Fruit fly (Drosophila melanogaster): ENCODE measurements around the gene beta-Man.

beta-Man gene

DNA sequence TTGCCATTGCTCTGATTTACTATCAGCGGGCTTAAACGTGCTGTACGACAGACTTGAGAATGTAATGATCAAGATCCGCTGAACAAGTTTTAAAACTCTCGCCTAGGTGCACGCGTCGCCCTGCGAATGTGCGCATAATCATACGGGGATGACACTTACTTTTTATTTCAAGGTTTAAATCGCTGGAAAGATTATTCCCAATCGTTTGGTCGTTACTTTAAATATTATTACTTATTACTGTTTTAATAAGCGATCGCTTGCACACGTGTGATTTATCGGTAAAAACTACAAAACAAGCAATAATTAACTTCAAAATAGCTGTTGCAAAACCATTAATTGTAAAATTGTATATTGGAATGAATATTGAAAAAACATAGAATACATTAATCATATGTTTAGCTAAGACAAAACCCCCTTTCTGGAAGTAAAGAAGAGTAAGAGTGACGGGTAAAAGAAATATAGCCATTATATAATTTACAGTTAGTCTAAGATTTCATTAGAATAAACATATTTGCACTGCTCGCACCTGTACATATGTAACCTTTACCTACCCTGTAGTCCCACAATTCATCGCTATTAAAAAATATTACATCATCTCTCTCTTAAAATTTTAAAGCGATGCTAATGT, 32.2 kb downstream of the beta-Man start, which contains the start of gene DhpD (continued):
- TF ChIP-seq tin (GFP tag; optimal IDR thresholded peaks at IDR 0.05) (peak; percentile 70), nmo (GFP tag; optimal IDR thresholded peaks at IDR 0.05) (peak; percentile 66), Dbx (GFP tag; IDR thresholded peaks at IDR 0.05) (peak; percentile 87), Med (GFP tag) (peak; percentile 93), hth (optimal IDR thresholded peaks at IDR 0.05) (no peak), slbo (GFP tag; IDR thresholded peaks at IDR 0.05) (peak; percentile 86), peb (GFP tag; IDR thresholded peaks at IDR 0.05) (0 out of 2 replicates have a peak, but pooled peaks have one; percentile 17), CG6654 (GFP tag; optimal IDR thresholded peaks at IDR 0.05) (peak; percentile 39), CG17385 (GFP tag; optimal IDR thresholded peaks at IDR 0.05) (peak; percentile 71), CG13424 (tag; optimal IDR thresholded peaks at IDR 0.05) (peak; percentile 76), CG1024 (GFP tag; IDR thresholded peaks at IDR 0.05) (peak; percentile 76), CG17829 (tag; optimal IDR thresholded peaks at IDR 0.05) (peak; percentile 69), Usf (GFP tag; optimal IDR thresholded peaks at IDR 0.05) (peak; percentile 62), CG17186 (GFP tag; optimal IDR thresholded peaks at IDR 0.05) (no peak), Spps (tag; optimal IDR thresholded peaks at IDR 0.05) (no peak), CG8924 (tag; optimal IDR thresholded peaks at IDR 0.05) (no peak), CG9797 (GFP tag; optimal IDR thresholded peaks at IDR 0.05) (no peak), CG7745 (tag; optimal IDR thresholded peaks at IDR 0.05) (no peak), unpg (GFP tag; optimal IDR thresholded peaks at IDR 0.05) (peak; percentile 67), CG7556 (GFP tag; optimal IDR thresholded peaks at IDR 0.05) (peak; percentile 43), Myb (GFP tag; optimal IDR thresholded peaks at IDR 0.05) (peak; percentile 37), slou (GFP tag; optimal IDR thresholded peaks at IDR 0.05) (no peak), Adf1 (GFP tag; IDR thresholded peaks at IDR 0.05) (0 out of 2 replicates have a peak, but pooled peaks have one; percentile 35), BtbVII (GFP tag; optimal IDR thresholded peaks at IDR 0.05) (peak; percentile 64), HmgZ (tag; optimal IDR thresholded peaks at IDR 0.05) (peak; percentile 80), CG9609 (GFP tag; optimal IDR thresholded peaks at IDR 0.05) (peak; percentile 23), CG10147 (GFP tag; optimal IDR thresholded peaks at IDR 0.05) (peak; percentile 99), lbe (GFP tag; optimal IDR thresholded peaks at IDR 0.05) (peak; percentile 82), CG13775 (GFP tag; optimal IDR thresholded peaks at IDR 0.05) (peak; percentile 55), CG33557 (GFP tag; optimal IDR thresholded peaks at IDR 0.05) (no peak), CG30403 (GFP tag; optimal IDR thresholded peaks at IDR 0.05) (peak; percentile 75), esg (GFP tag; conservative IDR thresholded peaks at IDR 0.05) (no peak; the same call in 1 of the 2 replicates), CG30431 (GFP tag; optimal IDR thresholded peaks at IDR 0.05) (peak; percentile 16), CG12769 (tag; optimal IDR thresholded peaks at IDR 0.05) (peak; percentile 77), gro (GFP tag; optimal IDR thresholded peaks at IDR 0.05) (peak; percentile 29), CG12299 (tag; optimal IDR thresholded peaks at IDR 0.05) (peak; percentile 48), MBD-R2 (GFP tag; IDR thresholded peaks at IDR 0.05) (peak; percentile 73), CG4282 (GFP tag; optimal IDR thresholded peaks at IDR 0.05) (no peak), CG6175 (GFP tag; IDR thresholded peaks at IDR 0.05) (peak; percentile 32; the same call in 1 of the 3 replicates), CG12744 (GFP tag; optimal IDR thresholded peaks at IDR 0.05) (peak; percentile 61), CG13287 (GFP tag; IDR thresholded peaks at IDR 0.05; ENCODE audit: partially characterized antibody) (peak; percentile 68), Aef1 (GFP tag; IDR thresholded peaks at IDR 0.05) (peak; percentile 67), kay (GFP tag; optimal IDR thresholded peaks at IDR 0.05) (no peak), Atf-2 (GFP tag; optimal IDR thresholded peaks at IDR 0.05) (no peak), MTF-1 (GFP tag; optimal IDR thresholded peaks at IDR 0.05; ENCODE audit: borderline replicate concordance) (no peak), Pdp1 (GFP tag; optimal IDR thresholded peaks at IDR 0.05) (peak; percentile 39 to 93), sob (GFP tag; IDR thresholded peaks at IDR 0.05) (peak; percentile 76), Sox100B (GFP tag; optimal IDR thresholded peaks at IDR 0.05) (no peak), ttk (GFP tag; IDR thresholded peaks at IDR 0.05) (peak; percentile 68)
